Worm (Caenorhabditis elegans): ENCODE results near the gene D2023.3.

DNA sequence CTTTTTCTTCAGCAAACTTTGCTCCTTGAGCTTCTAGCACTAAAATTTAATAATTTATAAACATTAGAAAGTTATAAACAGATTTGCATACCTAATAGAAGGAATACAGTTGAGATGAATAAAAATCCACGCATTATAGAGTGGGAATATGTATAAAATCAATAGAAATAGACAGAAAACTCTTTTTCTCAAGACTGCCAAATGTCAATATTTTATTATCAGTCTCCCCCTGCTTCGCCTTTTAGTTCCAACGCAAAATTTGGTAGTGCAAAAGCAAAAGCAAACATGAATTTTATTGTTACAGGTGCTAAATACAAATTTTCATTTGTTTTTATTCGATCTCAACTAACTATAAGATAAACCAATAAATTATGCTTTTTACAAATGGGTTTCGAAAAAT, 49.0 kb downstream of the D2023.3 start, which contains the start of gene T04F3.4:
- TF ChIP-seq ztf-23 (GFP tag; IDR thresholded peaks at IDR 0.05) (no peak), flt-1 (GFP tag; IDR thresholded peaks at IDR 0.05) (no peak), T22C8.4 (GFP tag; IDR thresholded peaks at IDR 0.05) (no peak), tab-1 (GFP tag; IDR thresholded peaks at IDR 0.05) (no peak), ztf-29 (GFP tag; IDR thresholded peaks at IDR 0.05) (no peak), cog-1 (tag; optimal IDR thresholded peaks at IDR 0.05) (no peak), med-1 (GFP tag; optimal IDR thresholded peaks at IDR 0.05; ENCODE audit: insufficient read depth) (no peak)

Data from whole organism, midembryonic.